Fruit fly (Drosophila melanogaster): ENCODE data around the gene smog.

The smog gene

DNA sequence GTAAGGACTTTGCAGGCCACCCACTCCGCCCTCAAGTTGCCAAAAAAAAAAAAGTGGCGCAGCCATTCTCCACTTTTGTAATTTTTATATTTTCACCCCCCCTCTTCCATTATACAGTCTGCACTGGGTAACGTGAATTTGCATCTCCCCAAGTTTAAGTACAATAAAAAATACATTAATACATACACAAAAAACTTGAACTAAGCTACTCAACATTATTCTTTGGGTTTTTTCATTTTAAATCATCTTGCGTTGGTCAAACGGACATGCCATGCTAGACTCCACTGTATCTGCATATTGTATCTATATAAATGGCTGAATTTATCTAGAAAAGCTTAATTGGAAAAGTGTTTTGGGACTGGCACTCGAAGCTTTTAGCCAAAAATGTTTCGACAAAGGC lies 8.8 kb downstream of the smog start (continued):
- TF ChIP-seq ewg (GFP tag; optimal IDR thresholded peaks at IDR 0.05) (no peak), CG31441 (GFP tag; IDR thresholded peaks at IDR 0.05) (no peak), cwo (GFP tag; optimal IDR thresholded peaks at IDR 0.05) (peak; percentile 55), Tbp (GFP tag; optimal IDR thresholded peaks at IDR 0.05) (no peak), CG6254 (GFP tag; optimal IDR thresholded peaks at IDR 0.05) (no peak), tll (GFP tag; optimal IDR thresholded peaks at IDR 0.05) (no peak), CG4707 (GFP tag; optimal IDR thresholded peaks at IDR 0.05) (no peak), Opbp (GFP tag; IDR thresholded peaks at IDR 0.05; ENCODE audit: partially characterized antibody) (no peak), Scr (GFP tag; IDR thresholded peaks at IDR 0.05; ENCODE audit: partially characterized antibody) (no peak), Side (GFP tag; optimal IDR thresholded peaks at IDR 0.05) (no peak), HLH54F (GFP tag; optimal IDR thresholded peaks at IDR 0.05) (no peak), Pdp1 (GFP tag; optimal IDR thresholded peaks at IDR 0.05) (no peak), MTF-1 (GFP tag; optimal IDR thresholded peaks at IDR 0.05; ENCODE audit: borderline replicate concordance) (no peak), Hr39 (optimal IDR thresholded peaks at IDR 0.05) (no peak), CG10979 (tag; optimal IDR thresholded peaks at IDR 0.05) (no peak), cg (GFP tag; optimal IDR thresholded peaks at IDR 0.05) (no peak), CG30403 (GFP tag; optimal IDR thresholded peaks at IDR 0.05) (no peak), B-H1 (GFP tag; IDR thresholded peaks at IDR 0.05) (peak; percentile 41; the same call in 2 of the 3 replicates), exex (tag; optimal IDR thresholded peaks at IDR 0.05) (no peak), CG15601 (tag; optimal IDR thresholded peaks at IDR 0.05) (no peak), CG1233 (GFP tag; optimal IDR thresholded peaks at IDR 0.05) (peak; percentile 35), CG18262 (tag; optimal IDR thresholded peaks at IDR 0.05) (peak; percentile 27), CG14860 (GFP tag; IDR thresholded peaks at IDR 0.05; ENCODE audit: partially characterized antibody) (no peak), tup (GFP tag; optimal IDR thresholded peaks at IDR 0.05) (no peak), ap (GFP tag; IDR thresholded peaks at IDR 0.05) (no peak), kni (GFP tag; optimal IDR thresholded peaks at IDR 0.05) (no peak), H15 (GFP tag; IDR thresholded peaks at IDR 0.05) (peak; percentile 67; the same call in 2 of the 3 replicates), gcm (GFP tag; optimal IDR thresholded peaks at IDR 0.05) (no peak), CG5245 (GFP tag; optimal IDR thresholded peaks at IDR 0.05) (no peak), ci (GFP tag; IDR thresholded peaks at IDR 0.05) (0 out of 3 replicates have a peak, but pooled peaks have one; percentile 46), Bteb2 (GFP tag; optimal IDR thresholded peaks at IDR 0.05) (no peak), CG34224 (GFP tag; IDR thresholded peaks at IDR 0.05; ENCODE audit: partially characterized antibody) (no peak), ac (GFP tag; optimal IDR thresholded peaks at IDR 0.05) (no peak), hkb (optimal IDR thresholded peaks at IDR 0.05) (no peak), hkb (GFP tag; IDR thresholded peaks at IDR 0.05) (peak; percentile 47; the same call in 1 of the 2 replicates), CG10543 (GFP tag; optimal IDR thresholded peaks at IDR 0.05) (no peak), CG1603 (tag; optimal IDR thresholded peaks at IDR 0.05) (no peak), CG7987 (GFP tag; optimal IDR thresholded peaks at IDR 0.05) (no peak), onecut (GFP tag; IDR thresholded peaks at IDR 0.05) (no peak), CG13775 (GFP tag; optimal IDR thresholded peaks at IDR 0.05) (no peak), CG10654 (GFP tag; optimal IDR thresholded peaks at IDR 0.05) (peak; percentile 4), gfzf (GFP tag; optimal IDR thresholded peaks at IDR 0.05) (no peak), CG33557 (GFP tag; optimal IDR thresholded peaks at IDR 0.05) (no peak), Lhr (GFP tag; optimal IDR thresholded peaks at IDR 0.05) (no peak), schlank (tag; optimal IDR thresholded peaks at IDR 0.05) (no peak), ash1 (GFP tag; optimal IDR thresholded peaks at IDR 0.05) (no peak), zf30C (GFP tag; optimal IDR thresholded peaks at IDR 0.05) (no peak), CG13296 (GFP tag; optimal IDR thresholded peaks at IDR 0.05) (peak; percentile 39), lola (GFP tag; optimal IDR thresholded peaks at IDR 0.05) (no peak), CG18599 (GFP tag; optimal IDR thresholded peaks at IDR 0.05) (peak; percentile 78)
